Worm (Caenorhabditis elegans): ENCODE data around the gene M03B6.3.

DNA sequence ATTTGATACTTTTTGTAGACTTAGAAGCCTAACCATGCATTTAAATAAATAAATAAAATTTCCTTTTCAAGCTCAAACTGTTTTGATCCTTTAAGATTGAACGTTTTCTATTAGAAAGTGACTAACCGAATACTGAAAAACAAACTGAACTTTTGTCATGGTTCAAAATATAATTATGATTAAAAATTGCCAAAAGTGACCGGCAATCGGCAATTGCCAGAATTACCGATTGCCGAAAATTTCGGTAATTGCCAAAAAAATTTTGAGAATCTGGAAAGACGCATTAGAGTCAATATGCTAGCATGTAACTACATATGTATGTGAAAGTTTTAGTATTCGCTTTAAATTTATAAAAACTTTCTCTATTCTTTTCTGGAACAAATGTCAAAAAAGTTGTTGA, 20.4 kb downstream of the M03B6.3 start, which contains the start of gene M03B6.5:
- TF ChIP-seq W03F9.2 (tag; optimal IDR thresholded peaks at IDR 0.05) (no peak), him-1 (tag; optimal IDR thresholded peaks at IDR 0.05) (no peak)

Measured in whole organism, L4/young adult.